Fruit fly (Drosophila melanogaster): Measurements from ENCODE around the gene CG34165.

CG34165 gene

DNA sequence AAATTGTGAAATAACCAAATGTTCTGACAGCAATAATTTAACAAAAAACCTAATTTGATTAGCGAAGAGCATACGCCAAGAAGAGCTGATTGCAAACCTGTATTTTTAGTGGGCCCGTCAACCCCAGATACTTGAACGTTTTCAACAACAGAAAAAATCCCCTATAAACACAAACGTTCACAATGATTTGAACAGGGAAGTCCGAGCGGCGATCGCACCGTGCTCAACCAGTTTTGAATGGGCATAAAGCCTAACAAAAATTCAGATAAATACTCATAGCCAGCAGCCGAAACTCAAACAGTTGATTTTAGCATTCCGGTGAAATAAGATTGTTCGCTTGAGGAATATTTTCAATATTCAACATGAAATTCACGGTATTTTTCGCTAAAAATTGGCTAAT lies at the start of gene CG34165:
TSS of gene CG34165 (plus strand) at position 284 of the 400 bp plus-strand sequence.
- TF ChIP-seq ttk (optimal IDR thresholded peaks at IDR 0.05) (no peak), h (optimal IDR thresholded peaks at IDR 0.05) (no peak), insv (optimal IDR thresholded peaks at IDR 0.05) (no peak), psq (optimal IDR thresholded peaks at IDR 0.05) (no peak), Myc (optimal IDR thresholded peaks at IDR 0.05) (no peak)

dm6 chr2L:14664361-14664760 lies 49.2 kb upstream of the CG34165 start:
- TF ChIP-seq Myc (optimal IDR thresholded peaks at IDR 0.05) = no peak

- TF ChIP-seq Myc (optimal IDR thresholded peaks at IDR 0.05) (no peak), h (optimal IDR thresholded peaks at IDR 0.05) (no peak), Sin3A (optimal IDR thresholded peaks at IDR 0.05) (no peak), ttk (optimal IDR thresholded peaks at IDR 0.05) (no peak), psq (optimal IDR thresholded peaks at IDR 0.05) (no peak), insv (optimal IDR thresholded peaks at IDR 0.05) (no peak)
Observed at dm6 chr2L:14664952-14665607, 48.5 kb upstream of the CG34165 start.

DNA sequence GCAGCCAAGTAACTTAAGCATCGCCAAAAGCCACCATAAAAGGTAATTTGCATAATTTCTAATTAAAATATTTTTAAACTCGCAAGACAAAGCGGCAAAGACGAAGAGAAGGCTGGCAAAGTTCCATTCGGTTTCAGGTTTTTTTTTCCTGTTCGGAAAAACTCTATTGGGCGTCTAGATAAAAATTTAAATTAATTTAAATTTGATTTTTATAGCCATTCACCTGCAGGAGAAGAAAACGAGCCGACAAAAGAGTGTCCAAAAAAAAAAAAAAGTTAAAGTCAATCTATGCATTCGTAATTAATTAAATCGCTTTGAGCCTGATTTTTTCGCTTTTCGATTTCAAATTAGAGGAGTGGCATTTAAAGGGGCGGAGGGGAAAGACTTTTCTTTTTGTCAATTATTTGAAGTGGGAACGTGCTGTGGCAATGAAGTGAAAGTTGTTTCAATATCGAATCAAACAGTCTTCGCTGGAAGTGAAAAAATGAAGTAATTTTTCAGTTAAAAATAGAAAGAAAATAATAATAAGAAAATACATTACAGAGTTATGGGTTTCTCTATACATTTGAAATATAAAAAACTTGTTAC lies 45.2 kb upstream of the CG34165 start:
- no peak for TF ChIP-seq Sin3A (optimal IDR thresholded peaks at IDR 0.05)

DNA sequence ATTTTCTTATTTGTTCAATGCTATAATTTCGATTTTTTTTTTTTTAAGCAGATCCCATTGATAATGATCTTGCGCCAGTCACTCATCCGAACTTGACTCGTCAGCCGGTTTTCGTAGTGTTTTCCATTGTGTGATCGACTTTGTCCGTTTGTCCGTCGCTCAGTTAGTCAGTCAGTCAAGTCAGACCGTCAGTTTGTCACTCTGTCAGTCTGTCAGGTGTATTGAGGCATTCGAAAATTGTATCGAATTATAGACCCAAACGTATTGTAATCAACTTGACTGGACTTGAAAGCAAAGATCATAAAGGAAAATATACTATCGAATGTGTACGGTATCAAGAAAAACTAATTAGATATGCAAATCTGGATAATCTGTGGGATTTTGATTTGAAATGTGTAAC lies 44.6 kb upstream of the CG34165 start:
- TF ChIP-seq insv (optimal IDR thresholded peaks at IDR 0.05) = no peak
- no peak for TF ChIP-seq h (optimal IDR thresholded peaks at IDR 0.05)
- no peak for TF ChIP-seq Sin3A (optimal IDR thresholded peaks at IDR 0.05)

dm6 chr2L:14673601-14674006 lies 39.9 kb upstream of the CG34165 start:
- TF ChIP-seq h (optimal IDR thresholded peaks at IDR 0.05) = no peak
- TF ChIP-seq Myc (optimal IDR thresholded peaks at IDR 0.05) = no peak
- no peak for TF ChIP-seq psq (optimal IDR thresholded peaks at IDR 0.05)
- TF ChIP-seq Sin3A (optimal IDR thresholded peaks at IDR 0.05) = no peak
- no peak for TF ChIP-seq ttk (optimal IDR thresholded peaks at IDR 0.05)
- TF ChIP-seq insv (optimal IDR thresholded peaks at IDR 0.05) = no peak

- TF ChIP-seq Myc (optimal IDR thresholded peaks at IDR 0.05) (no peak), Sin3A (optimal IDR thresholded peaks at IDR 0.05) (no peak), h (optimal IDR thresholded peaks at IDR 0.05) (no peak), psq (optimal IDR thresholded peaks at IDR 0.05) (no peak), ttk (optimal IDR thresholded peaks at IDR 0.05) (no peak)
Observed at dm6 chr2L:14674606-14675100, 38.9 kb upstream of the CG34165 start.

dm6 chr2L:14676695-14677094 lies 36.9 kb upstream of the CG34165 start:
- TF ChIP-seq h (optimal IDR thresholded peaks at IDR 0.05) (no peak), Myc (optimal IDR thresholded peaks at IDR 0.05) (no peak), ttk (optimal IDR thresholded peaks at IDR 0.05) (no peak), Sin3A (optimal IDR thresholded peaks at IDR 0.05) (no peak), insv (optimal IDR thresholded peaks at IDR 0.05) (no peak), psq (optimal IDR thresholded peaks at IDR 0.05) (no peak)

dm6 chr2L:14679609-14680008 lies 33.9 kb upstream of the CG34165 start:
- TF ChIP-seq h (optimal IDR thresholded peaks at IDR 0.05) (no peak), ttk (optimal IDR thresholded peaks at IDR 0.05) (no peak), Myc (optimal IDR thresholded peaks at IDR 0.05) (no peak), Sin3A (optimal IDR thresholded peaks at IDR 0.05) (no peak)

DNA sequence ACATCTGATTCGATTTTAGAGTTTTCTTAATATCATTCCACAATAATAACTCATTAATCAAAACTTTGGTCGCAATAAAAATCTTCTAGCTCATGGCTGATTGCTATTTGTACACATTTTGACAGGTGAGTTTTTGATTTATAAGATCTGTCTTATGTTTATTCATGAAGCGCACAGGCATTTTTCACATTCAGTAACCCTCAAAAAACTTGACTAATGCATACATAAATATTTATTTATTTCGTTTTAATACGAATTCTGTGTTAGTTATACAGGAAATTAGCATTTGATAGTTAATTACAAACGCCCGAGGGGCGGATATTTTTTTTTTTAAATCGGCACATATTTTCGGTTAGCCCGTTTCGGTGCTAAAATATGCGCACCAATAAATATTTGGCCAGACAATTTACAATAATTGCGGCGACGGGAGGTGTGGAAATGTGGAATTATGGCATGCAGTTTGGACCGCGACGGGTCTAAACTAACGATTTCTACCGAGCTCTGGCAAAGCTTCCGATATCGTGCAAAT lies 33.1 kb upstream of the CG34165 start:
- no peak for TF ChIP-seq insv (optimal IDR thresholded peaks at IDR 0.05)
- no peak for TF ChIP-seq psq (optimal IDR thresholded peaks at IDR 0.05)
- no peak for TF ChIP-seq ttk (optimal IDR thresholded peaks at IDR 0.05)
- no peak for TF ChIP-seq Sin3A (optimal IDR thresholded peaks at IDR 0.05)
- TF ChIP-seq h (optimal IDR thresholded peaks at IDR 0.05) = no peak
- TF ChIP-seq Myc (optimal IDR thresholded peaks at IDR 0.05) = no peak

dm6 chr2L:14682325-14682884 lies 31.1 kb upstream of the CG34165 start:
- TF ChIP-seq h (optimal IDR thresholded peaks at IDR 0.05) (no peak), Sin3A (optimal IDR thresholded peaks at IDR 0.05) (no peak), Myc (optimal IDR thresholded peaks at IDR 0.05) (no peak), ttk (optimal IDR thresholded peaks at IDR 0.05) (no peak), psq (optimal IDR thresholded peaks at IDR 0.05) (no peak), insv (optimal IDR thresholded peaks at IDR 0.05) (no peak)

DNA sequence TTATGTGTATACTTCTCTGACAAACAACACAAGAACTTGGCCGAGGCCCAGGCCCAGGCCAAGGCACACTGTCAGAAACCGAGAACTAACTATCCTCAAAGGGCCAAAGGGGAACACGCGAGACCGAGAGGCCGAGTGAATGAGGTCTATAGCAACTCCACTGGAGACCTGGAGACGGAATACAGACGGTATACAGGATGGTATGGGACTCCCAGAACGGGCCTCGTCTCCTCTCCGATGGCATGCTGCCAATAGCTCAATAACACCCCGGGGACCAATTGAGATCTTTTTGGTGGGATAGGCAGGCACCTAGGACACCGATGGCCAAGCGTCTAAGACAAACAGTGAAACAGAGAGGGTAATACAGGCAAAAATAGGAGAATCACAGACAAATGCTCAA lies 30.0 kb upstream of the CG34165 start:
- TF ChIP-seq Sin3A (optimal IDR thresholded peaks at IDR 0.05) (no peak), insv (optimal IDR thresholded peaks at IDR 0.05) (no peak), Myc (optimal IDR thresholded peaks at IDR 0.05) (no peak), psq (optimal IDR thresholded peaks at IDR 0.05) (no peak), h (optimal IDR thresholded peaks at IDR 0.05) (no peak), ttk (optimal IDR thresholded peaks at IDR 0.05) (no peak)

DNA sequence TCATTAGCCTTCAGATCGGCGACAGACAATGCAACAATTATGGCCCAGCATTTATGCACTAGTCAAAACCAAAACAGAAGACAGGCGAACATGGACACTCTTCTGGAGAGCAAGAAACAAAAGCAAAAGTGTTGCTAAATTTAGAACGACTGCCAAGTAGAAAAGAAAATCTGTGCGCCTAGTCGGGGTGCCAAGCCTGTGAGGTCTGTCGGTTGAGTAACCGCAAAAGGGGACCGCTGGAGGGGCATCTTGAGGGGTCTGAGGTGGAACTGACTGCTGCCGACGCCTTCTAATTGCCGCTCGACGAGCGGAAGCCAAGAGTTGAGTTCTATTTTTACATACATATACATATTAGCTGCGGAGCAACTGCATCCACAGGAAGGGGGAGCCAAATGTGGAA lies 28.6 kb upstream of the CG34165 start:
- no peak for TF ChIP-seq h (optimal IDR thresholded peaks at IDR 0.05)
- no peak for TF ChIP-seq Sin3A (optimal IDR thresholded peaks at IDR 0.05)
- no peak for TF ChIP-seq psq (optimal IDR thresholded peaks at IDR 0.05)
- no peak for TF ChIP-seq Myc (optimal IDR thresholded peaks at IDR 0.05)
- TF ChIP-seq insv (optimal IDR thresholded peaks at IDR 0.05) = no peak
- no peak for TF ChIP-seq ttk (optimal IDR thresholded peaks at IDR 0.05)
